Fruit fly (Drosophila melanogaster) whole organism, wandering third instar larva: Measurements from ENCODE around the gene Mulk.

ENCODE experiments used
- CG32264 ChIP-seq: fragments of 200-800 bp; sonication (Bioruptor generic); optimal IDR thresholded peaks from 2 replicates; lab custom pipeline; 2016; ENCODE audit warnings: missing biosample characterization, missing genetic modification characterization
- Mio ChIP-seq: sonication (Bioruptor generic); optimal IDR thresholded peaks from 2 replicates; lab custom pipeline; 2016; ENCODE audit warnings: missing biosample characterization, missing genetic modification characterization
- Rel ChIP-seq, 2 experiments: fragments of 200-800 bp; sonication (Bioruptor generic) in 1 of 2; optimal IDR thresholded peaks; 2 replicates in 1 of 2; 3 replicates in 1 of 2; lab custom pipeline; 2016 to 2019; ENCODE audit warnings: mild to moderate bottlenecking in 2 of 2, missing biosample characterization in 2 of 2, missing genetic modification characterization in 2 of 2, moderate library complexity in 1 of 2
- h ChIP-seq: fragments of 200-800 bp; sonication (Bioruptor generic); optimal IDR thresholded peaks from 3 replicates; lab custom pipeline; 2016; ENCODE audit warnings: missing biosample characterization, mild to moderate bottlenecking, missing genetic modification characterization

dm6 chr2L:10238726-10239652 lies 30.9 kb upstream of the Mulk start, which contains the start of gene me31B:
- TF ChIP-seq Rel (GFP tag; optimal IDR thresholded peaks at IDR 0.05; lab: Kevin White, UChicago), result no peak
- no peak for TF ChIP-seq Rel (tag; optimal IDR thresholded peaks at IDR 0.05; lab: Kevin White, UChicago)
- TF ChIP-seq h (GFP tag; lab: Kevin White, UChicago), result no peak
- no peak for TF ChIP-seq CG32264
- TF ChIP-seq Mio (GFP tag; lab: Kevin White, UChicago), result no peak
